Worm (Caenorhabditis elegans) whole organism, L3 larva: Measurements from ENCODE around the gene F44E2.10.

Experiments
- R02D3.7 ChIP-seq: fragments of 150-350 bp; optimal IDR thresholded peaks from 2 replicates; lab custom pipeline; 2014; ENCODE audit warnings: missing biosample characterization, missing genetic modification characterization
- aly-2 ChIP-seq: fragments of 150-350 bp; optimal IDR thresholded peaks from 2 replicates; lab custom pipeline; 2014; ENCODE audit warnings: missing biosample characterization, missing genetic modification characterization
- ama-1 ChIP-seq: fragments of 150-350 bp; optimal IDR thresholded peaks from 2 replicates; lab custom pipeline; 2018
- ceh-82 ChIP-seq: fragments of 150-350 bp; optimal IDR thresholded peaks from 2 replicates; lab custom pipeline; 2014; ENCODE audit warnings: missing biosample characterization, missing genetic modification characterization
- ceh-9 ChIP-seq: sonication (generic microtip); optimal IDR thresholded peaks from 2 replicates; lab custom pipeline; 2018; ENCODE audit warnings: missing biosample characterization, missing genetic modification characterization
- daf-12 ChIP-seq: fragments of 150-350 bp; optimal IDR thresholded peaks from 2 replicates; lab custom pipeline; 2014; ENCODE audit warnings: missing biosample characterization, missing genetic modification reagents, missing genetic modification characterization
- elt-1 ChIP-seq: fragments of 150-350 bp; optimal IDR thresholded peaks from 2 replicates; lab custom pipeline; 2014; ENCODE audit warnings: missing biosample characterization, missing genetic modification characterization
- elt-3 ChIP-seq, 3 experiments: fragments of 150-350 bp in 1 of 3; sonication (generic microtip) in 2 of 3; optimal IDR thresholded peaks; 2 replicates in 2 of 3; 4 replicates in 1 of 3; lab custom pipeline; 2014 to 2017; ENCODE audit warnings: missing biosample characterization in 3 of 3, missing genetic modification characterization in 3 of 3
- eor-1 ChIP-seq, 2 experiments: fragments of 150-350 bp; optimal IDR thresholded peaks; 2 replicates each; lab custom pipeline; 2014 to 2018; ENCODE audit warnings: missing biosample characterization in 2 of 2, missing genetic modification characterization in 2 of 2
- fkh-2 ChIP-seq: fragments of 150-350 bp; optimal IDR thresholded peaks from 2 replicates; lab custom pipeline; 2014; ENCODE audit warnings: missing biosample characterization, missing genetic modification reagents, missing genetic modification characterization
- fos-1 ChIP-seq: fragments of 150-350 bp; optimal IDR thresholded peaks from 2 replicates; lab custom pipeline; 2014; ENCODE audit warnings: missing biosample characterization, missing genetic modification characterization
- hmg-11 ChIP-seq: sonication (generic microtip); optimal IDR thresholded peaks from 2 replicates; lab custom pipeline; 2016; ENCODE audit warnings: missing genetic modification characterization, missing compliant biosample characterization
- jun-1 ChIP-seq: fragments of 150-350 bp; optimal IDR thresholded peaks from 2 replicates; lab custom pipeline; 2014; ENCODE audit warnings: missing biosample characterization, missing genetic modification reagents, missing genetic modification characterization
- lin-15B ChIP-seq: fragments of 150-350 bp; optimal IDR thresholded peaks from 2 replicates; lab custom pipeline; 2014; ENCODE audit warnings: missing biosample characterization, missing genetic modification characterization
- lin-39 ChIP-seq: fragments of 150-350 bp; optimal IDR thresholded peaks from 2 replicates; lab custom pipeline; 2018; ENCODE audit warnings: missing biosample characterization, missing genetic modification reagents, missing genetic modification characterization
- lsy-12 ChIP-seq: sonication (generic microtip); optimal IDR thresholded peaks from 2 replicates; lab custom pipeline; 2016; ENCODE audit warnings: mild to moderate bottlenecking, missing genetic modification characterization, missing compliant biosample characterization
- mdl-1 ChIP-seq: fragments of 150-350 bp; optimal IDR thresholded peaks from 2 replicates; lab custom pipeline; 2014; ENCODE audit warnings: missing biosample characterization, missing genetic modification characterization
- nfya-1 ChIP-seq: sonication (generic microtip); optimal IDR thresholded peaks from 2 replicates; lab custom pipeline; 2017; ENCODE audit warnings: missing genetic modification characterization, mild to moderate bottlenecking, missing compliant biosample characterization, antibody characterized with exemption, moderate library complexity; ENCODE audit not compliant: insufficient read depth
- nhr-11 ChIP-seq: fragments of 150-350 bp; optimal IDR thresholded peaks from 2 replicates; lab custom pipeline; 2014; ENCODE audit warnings: missing biosample characterization, missing genetic modification characterization
- nhr-12 ChIP-seq: fragments of 150-350 bp; optimal IDR thresholded peaks from 2 replicates; lab custom pipeline; 2014; ENCODE audit warnings: missing biosample characterization, missing genetic modification characterization
- nhr-23 ChIP-seq: fragments of 150-350 bp; optimal IDR thresholded peaks from 2 replicates; lab custom pipeline; 2014; ENCODE audit warnings: missing biosample characterization, missing genetic modification reagents, missing genetic modification characterization
- nhr-237 ChIP-seq: fragments of 150-350 bp; optimal IDR thresholded peaks from 2 replicates; lab custom pipeline; 2014; ENCODE audit warnings: missing biosample characterization, missing genetic modification characterization
- nhr-25 ChIP-seq: sonication (generic microtip); optimal IDR thresholded peaks from 2 replicates; lab custom pipeline; 2017; ENCODE audit warnings: missing biosample characterization, missing genetic modification characterization
- nhr-43 ChIP-seq: sonication (generic microtip); optimal IDR thresholded peaks from 2 replicates; lab custom pipeline; 2016; ENCODE audit warnings: mild to moderate bottlenecking, missing genetic modification characterization, missing compliant biosample characterization; ENCODE audit not compliant: poor library complexity, severe bottlenecking
- nhr-76 ChIP-seq: fragments of 150-350 bp; sonication (generic microtip); optimal IDR thresholded peaks from 5 replicates; lab custom pipeline; 2014; ENCODE audit warnings: missing biosample characterization, missing genetic modification characterization
- pha-4 ChIP-seq: fragments of 150-350 bp; optimal IDR thresholded peaks from 2 replicates; lab custom pipeline; 2014; ENCODE audit warnings: missing biosample characterization, missing genetic modification reagents, missing genetic modification characterization
- pqm-1 ChIP-seq: fragments of 150-350 bp; optimal IDR thresholded peaks from 2 replicates; lab custom pipeline; 2017; ENCODE audit warnings: missing biosample characterization, missing genetic modification characterization, inconsistent platforms
- snpc-4 ChIP-seq: fragments of 150-350 bp; optimal IDR thresholded peaks from 2 replicates; lab custom pipeline; 2014; ENCODE audit warnings: missing biosample characterization, missing genetic modification characterization
- zag-1 ChIP-seq: fragments of 150-350 bp; optimal IDR thresholded peaks from 2 replicates; lab custom pipeline; 2014; ENCODE audit warnings: missing biosample characterization, missing genetic modification characterization
- ztf-11 ChIP-seq: fragments of 150-350 bp; optimal IDR thresholded peaks from 2 replicates; lab custom pipeline; 2014; ENCODE audit warnings: missing biosample characterization, missing genetic modification characterization
- ztf-4 ChIP-seq: fragments of 150-350 bp; optimal IDR thresholded peaks from 2 replicates; lab custom pipeline; 2014; ENCODE audit warnings: missing biosample characterization, missing genetic modification characterization

F44E2.10 gene

DNA sequence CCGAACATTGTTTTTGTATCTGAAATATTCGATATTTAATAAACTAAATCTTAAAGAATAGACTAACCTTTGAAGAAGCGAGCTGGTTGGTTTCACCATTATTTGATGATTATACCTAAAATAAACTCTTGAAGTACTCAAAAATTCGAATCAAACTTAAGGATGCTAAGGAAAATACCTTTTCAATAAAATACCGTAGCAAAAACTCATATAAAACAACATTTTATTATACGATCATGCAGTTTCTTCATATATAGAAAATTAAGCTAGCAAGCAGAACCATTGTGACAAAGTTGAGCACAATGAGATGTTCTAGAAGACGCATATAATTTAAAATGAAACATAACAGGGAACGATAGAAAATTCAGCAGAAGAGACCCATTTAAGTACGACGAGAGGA is 17.5 kb upstream of the F44E2.10 start, which contains the start of gene F44E2.7:
TSS of gene F44E2.7 (minus strand) at position 101 of the 400 bp plus-strand sequence.
- TF ChIP-seq nfya-1 (tag; lab: Kevin White, UChicago) (no peak), pqm-1 (no peak), fkh-2 (tag; lab: Kevin White, UChicago) (no peak), pha-4 (no peak), snpc-4 (no peak)

ce11 chrIII:8847722-8848121 is 16.8 kb upstream of the F44E2.10 start:
- peak; percentile 44 for TF ChIP-seq snpc-4
- peak; percentile 24 for TF ChIP-seq hmg-11 (tag; lab: Kevin White, UChicago)
- TF ChIP-seq eor-1 (tag; optimal IDR thresholded peaks at IDR 0.05; lab: Kevin White, UChicago), result no peak
- TF ChIP-seq R02D3.7 (tag; lab: Kevin White, UChicago), result peak; percentile 9
- peak; percentile 32 for TF ChIP-seq nfya-1 (tag; lab: Kevin White, UChicago)
- no peak for TF ChIP-seq ceh-82 (tag; lab: Kevin White, UChicago)
- TF ChIP-seq aly-2 (tag; lab: Kevin White, UChicago), result no peak
- peak; percentile 30 for TF ChIP-seq nhr-43
- TF ChIP-seq pha-4, result peak; percentile 73
- TF ChIP-seq lin-15B (tag; lab: Kevin White, UChicago), result peak; percentile 79
- peak; percentile 69 for TF ChIP-seq nhr-23 (tag; lab: Kevin White, UChicago)

- TF ChIP-seq nhr-23 (tag; lab: Kevin White, UChicago), result no peak
- TF ChIP-seq nhr-76 (tag; lab: Kevin White, UChicago), result no peak
- no peak for TF ChIP-seq nhr-237 (tag; lab: Kevin White, UChicago)
- TF ChIP-seq lsy-12 (tag; lab: Kevin White, UChicago), result no peak
- TF ChIP-seq pha-4, result no peak
- TF ChIP-seq daf-12 (tag; lab: Kevin White, UChicago), result no peak
- TF ChIP-seq zag-1 (tag; lab: Kevin White, UChicago), result no peak
- no peak for TF ChIP-seq ceh-9 (tag; lab: Kevin White, UChicago)
Measured at ce11 chrIII:8845114-8845513, 14.2 kb upstream of the F44E2.10 start, which contains the start of gene F44E2.6. Gene F44E2.6 (minus strand): TSS chrIII:8845214.

DNA sequence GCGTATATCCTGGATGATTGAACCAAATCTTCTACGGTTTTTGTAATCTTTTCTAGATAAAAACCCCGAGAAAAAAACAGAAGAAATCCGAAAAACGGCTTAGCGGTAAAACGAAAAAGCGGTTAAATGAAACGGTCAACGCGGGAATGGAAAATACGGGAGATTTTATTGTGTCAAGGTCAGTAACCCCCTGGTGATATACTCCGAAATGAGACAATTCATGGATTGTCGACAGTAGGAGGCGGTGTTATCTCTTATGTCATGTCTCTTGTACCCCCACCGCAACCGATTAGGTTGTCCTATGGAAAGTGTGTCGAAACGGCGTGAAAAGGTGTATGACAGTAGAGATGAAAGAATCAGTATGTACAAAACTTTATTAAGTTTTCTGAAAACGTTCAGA is 13.2 kb upstream of the F44E2.10 start:
- TF ChIP-seq nhr-12 (tag; lab: Kevin White, UChicago) (no peak), nhr-25 (tag; lab: Kevin White, UChicago) (no peak), nhr-23 (tag; lab: Kevin White, UChicago) (peak; percentile 57), jun-1 (tag; lab: Kevin White, UChicago) (no peak), aly-2 (tag; lab: Kevin White, UChicago) (no peak), ama-1 (no peak)
- TF ChIP-seq, all 47 proteins: peak for 1

DNA sequence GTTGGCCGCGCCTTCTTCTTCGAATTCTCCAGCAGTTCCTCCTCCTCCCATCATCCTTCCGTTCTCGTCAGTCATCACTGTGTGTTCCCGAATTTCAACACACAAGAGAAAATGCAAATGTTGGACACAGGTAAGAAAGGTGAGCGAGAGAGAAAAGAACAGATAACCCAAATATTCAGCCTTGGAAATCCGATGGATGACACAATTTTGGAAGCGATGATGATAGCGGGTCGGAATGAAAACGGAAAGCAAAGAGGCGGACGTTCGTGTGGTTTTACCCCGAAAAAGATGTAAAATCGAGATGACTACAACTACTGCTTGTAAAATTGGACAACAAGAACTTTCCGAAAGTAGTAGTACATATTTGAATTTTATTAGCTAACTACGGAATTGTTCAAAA is 8.9 kb upstream of the F44E2.10 start:
- TF ChIP-seq lin-39, result no peak
- no peak for TF ChIP-seq elt-3 (tag; optimal IDR thresholded peaks at IDR 0.05; lab: Kevin White, UChicago)
- no peak for TF ChIP-seq ama-1
- no peak for TF ChIP-seq fos-1 (tag; lab: Kevin White, UChicago)
- TF ChIP-seq nhr-25 (tag; lab: Kevin White, UChicago), result peak; percentile 14
- TF ChIP-seq nhr-23 (tag; lab: Kevin White, UChicago), result peak; percentile 56
- no peak for TF ChIP-seq mdl-1
- TF ChIP-seq ztf-4 (tag; lab: Kevin White, UChicago), result no peak

- TF ChIP-seq elt-1 (tag; lab: Kevin White, UChicago) (peak; percentile 77), daf-12 (tag; lab: Kevin White, UChicago) (no peak), ztf-11 (tag; lab: Kevin White, UChicago) (no peak)
Measured at ce11 chrIII:8838075-8838474, 7.2 kb upstream of the F44E2.10 start, which contains the start of gene F44E2.4. Gene F44E2.4 (minus strand): TSS chrIII:8838424.

ce11 chrIII:8829245-8829644 is 1.7 kb downstream of the F44E2.10 start, which contains the start of gene F44E2.3:
Gene F44E2.3 (minus strand): TSS chrIII:8829305.
- TF ChIP-seq nfya-1 (tag; lab: Kevin White, UChicago), result peak; percentile 79
- TF ChIP-seq nhr-43, result no peak
- TF ChIP-seq nhr-11 (tag; lab: Kevin White, UChicago), result no peak
- peak; percentile 66 for TF ChIP-seq lin-15B (tag; lab: Kevin White, UChicago)
- TF ChIP-seq, all 47 proteins: peak for 2
